Worm (Caenorhabditis elegans) whole organism, L3 larva: ENCODE results near the gene apc-11.

ENCODE experiments used
- sea-2 ChIP-seq: fragments of 150-350 bp; sonication (generic microtip); optimal IDR thresholded peaks from 4 replicates; lab custom pipeline; 2014; ENCODE audit warnings: missing biosample characterization, missing genetic modification reagents, missing genetic modification characterization
- unc-62 ChIP-seq: fragments of 150-350 bp; sonication (generic microtip); optimal IDR thresholded peaks from 4 replicates; lab custom pipeline; 2014; ENCODE audit warnings: missing biosample characterization, missing genetic modification reagents, missing genetic modification characterization

DNA sequence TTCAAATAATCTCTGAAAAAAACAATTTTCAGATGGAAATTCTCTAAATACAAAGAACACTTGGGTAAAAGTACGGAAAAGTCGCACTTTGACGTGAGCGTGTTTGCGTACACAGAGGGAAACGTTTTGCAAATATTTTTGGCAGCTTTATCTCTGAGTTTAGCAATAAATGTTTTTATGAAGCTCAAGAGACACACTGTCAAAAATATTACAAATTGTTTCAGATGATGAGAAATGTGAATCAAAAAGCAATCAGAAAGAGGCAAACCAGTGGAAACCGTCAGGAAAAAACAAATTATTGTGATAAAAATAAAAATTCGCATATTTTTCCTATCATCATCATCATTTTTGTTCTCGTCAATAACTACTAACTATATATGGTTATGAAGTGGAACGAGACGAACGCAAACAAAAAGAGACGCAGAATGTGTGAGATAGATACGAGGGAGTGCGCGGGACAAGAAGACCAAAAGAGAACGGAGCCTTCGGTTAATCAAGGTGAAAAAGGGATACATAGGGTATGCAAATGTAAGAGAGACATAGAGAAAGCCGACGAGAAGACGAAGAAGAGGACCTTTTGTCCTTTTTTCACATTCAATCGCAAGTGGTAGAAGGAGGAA, 18.2 kb upstream of the apc-11 start, which contains the start of gene sel-2:
- TF ChIP-seq sea-2 (GFP tag; lab: Kevin White, UChicago) = no peak
- no peak for TF ChIP-seq unc-62
